Worm (Caenorhabditis elegans) whole organism, midembryonic: ENCODE measurements around the gene Y43F8B.18.

Source experiments
- T22C8.4 ChIP-seq: fragments of 200-800 bp; sonication (Bioruptor generic); IDR thresholded peaks from 2 replicates; pipeline ENCODE4 v1.3.6; 2022; ENCODE audit warnings: missing genetic modification characterization, missing compliant biosample characterization
- cog-1 ChIP-seq: sonication (generic microtip); optimal IDR thresholded peaks from 2 replicates; lab custom pipeline; 2016; ENCODE audit warnings: missing genetic modification characterization, missing compliant biosample characterization
- flt-1 ChIP-seq: fragments of 200-800 bp; sonication (Bioruptor generic); IDR thresholded peaks from 2 replicates; pipeline ENCODE4 v1.3.6; 2022; ENCODE audit warnings: missing genetic modification characterization, missing compliant biosample characterization
- klf-2 ChIP-seq: fragments of 200-800 bp; sonication (Bioruptor generic); conservative IDR thresholded peaks from 2 replicates; pipeline ENCODE4 v1.3.6; 2022; ENCODE audit warnings: missing genetic modification reagents, missing genetic modification characterization, missing compliant biosample characterization
- med-1 ChIP-seq: sonication (generic microtip); optimal IDR thresholded peaks from 2 replicates; lab custom pipeline; 2017; ENCODE audit warnings: missing genetic modification characterization, mild to moderate bottlenecking, missing compliant biosample characterization, antibody characterized with exemption, missing genetic modification reagents; ENCODE audit not compliant: insufficient read depth
- ref-1 ChIP-seq: fragments of 200-800 bp; sonication (Bioruptor generic); conservative IDR thresholded peaks from 2 replicates; pipeline ENCODE4 v1.3.6; 2022; ENCODE audit warnings: missing genetic modification reagents, missing genetic modification characterization, missing compliant biosample characterization
- tab-1 ChIP-seq: fragments of 200-800 bp; sonication (Bioruptor generic); IDR thresholded peaks from 2 replicates; pipeline ENCODE4 v1.3.6; 2022; ENCODE audit warnings: missing genetic modification characterization, missing compliant biosample characterization
- ztf-23 ChIP-seq: fragments of 200-800 bp; sonication (Bioruptor generic); IDR thresholded peaks from 2 replicates; pipeline ENCODE4 v1.3.6; 2022; ENCODE audit warnings: missing genetic modification reagents, missing genetic modification characterization, missing compliant biosample characterization
- ztf-29 ChIP-seq: fragments of 200-800 bp; sonication (Bioruptor generic); IDR thresholded peaks from 2 replicates; pipeline ENCODE4 v1.3.6; 2022; ENCODE audit warnings: missing genetic modification reagents, missing genetic modification characterization, missing compliant biosample characterization

Y43F8B.18 gene

DNA sequence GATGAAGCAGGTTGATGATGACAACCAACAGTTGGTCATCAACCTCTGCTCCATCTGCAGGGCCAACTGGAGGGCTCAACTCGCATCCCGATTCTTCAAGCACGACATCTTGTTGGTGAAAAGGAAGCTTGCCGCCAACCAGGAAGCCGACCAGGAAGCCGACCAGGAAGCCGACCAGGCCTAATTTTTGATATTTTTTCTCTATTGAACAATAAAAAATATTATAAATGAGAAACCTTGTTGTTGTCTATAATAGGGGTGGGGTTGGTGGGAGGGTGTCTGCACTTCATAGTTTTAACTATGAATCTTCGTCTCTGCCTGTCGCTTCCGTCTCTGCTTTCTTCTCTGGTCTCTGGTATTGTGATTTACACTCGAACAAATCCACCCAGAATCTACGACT lies at the start of gene Y43F8B.18:
Gene Y43F8B.18 (plus strand): TSS at position 301 of the 400 bp plus-strand sequence.
- TF ChIP-seq med-1 (GFP tag; lab: Kevin White, UChicago) (no peak), cog-1 (tag; lab: Kevin White, UChicago) (no peak), ref-1 (GFP tag; lab: Robert Waterston, UW) (no peak)

- TF ChIP-seq cog-1 (tag; lab: Kevin White, UChicago): no peak
- no peak for TF ChIP-seq flt-1 (GFP tag; lab: Robert Waterston, UW)
- TF ChIP-seq ref-1 (GFP tag; lab: Robert Waterston, UW): no peak
- no peak for TF ChIP-seq ztf-29 (GFP tag; lab: Robert Waterston, UW)
- no peak for TF ChIP-seq ztf-23 (GFP tag; lab: Robert Waterston, UW)
- no peak for TF ChIP-seq med-1 (GFP tag; lab: Kevin White, UChicago)
These were observed 49.5 kb upstream of the Y43F8B.18 start, which contains the start of gene C25F9.14 for ce11 chrV:19436307-19436706. Gene C25F9.14, plus strand, starts transcription at chrV:19436484.

DNA sequence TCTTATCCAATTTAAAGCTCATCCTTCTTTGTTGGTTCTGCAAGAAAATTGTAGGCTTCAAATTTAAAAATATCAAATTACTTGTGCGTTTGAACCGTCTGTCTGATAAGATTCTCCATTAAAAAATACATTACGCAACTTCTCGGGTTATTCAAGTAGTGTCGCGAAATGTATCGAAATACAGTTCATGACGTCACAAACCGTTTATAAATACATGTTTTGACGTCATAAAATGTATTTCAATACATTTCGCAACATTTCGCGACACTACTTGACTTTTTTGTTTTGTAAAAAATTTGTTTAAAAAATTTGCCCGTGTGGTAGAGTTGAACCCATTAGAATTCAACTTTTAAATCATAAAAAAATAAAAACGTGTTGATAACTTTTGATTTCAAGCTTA lies 42.2 kb upstream of the Y43F8B.18 start:
- no peak for TF ChIP-seq T22C8.4 (GFP tag; lab: Robert Waterston, UW)

DNA sequence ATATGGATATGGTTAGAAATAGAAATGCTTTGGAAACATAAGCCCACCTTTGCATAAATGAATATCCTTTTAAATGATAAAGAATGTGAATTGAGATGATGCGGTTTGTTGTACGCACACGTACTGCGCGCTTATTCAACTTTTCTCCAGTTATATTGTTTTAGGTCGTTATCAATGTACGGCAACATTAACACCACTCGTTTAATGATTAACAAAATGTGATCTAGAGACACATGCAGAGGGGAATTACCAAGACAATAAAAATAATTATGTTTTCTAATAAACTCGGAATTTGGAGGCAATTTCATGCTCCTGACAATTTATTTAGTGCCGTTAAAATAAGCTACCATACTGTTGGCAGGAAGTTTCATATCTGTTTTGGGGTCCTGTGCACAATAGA lies 40.3 kb upstream of the Y43F8B.18 start, which contains the start of gene M04C3.1:
Gene M04C3.1 (minus strand): TSS at position 164 of the 400 bp plus-strand sequence.
- TF ChIP-seq klf-2 (no peak), T22C8.4 (GFP tag; lab: Robert Waterston, UW) (no peak), tab-1 (GFP tag; lab: Robert Waterston, UW) (no peak), ref-1 (GFP tag; lab: Robert Waterston, UW) (no peak), ztf-23 (GFP tag; lab: Robert Waterston, UW) (no peak), cog-1 (tag; lab: Kevin White, UChicago) (no peak), med-1 (GFP tag; lab: Kevin White, UChicago) (no peak)

- TF ChIP-seq flt-1 (GFP tag; lab: Robert Waterston, UW) (no peak), klf-2 (no peak), med-1 (GFP tag; lab: Kevin White, UChicago) (no peak), T22C8.4 (GFP tag; lab: Robert Waterston, UW) (no peak), ztf-29 (GFP tag; lab: Robert Waterston, UW) (no peak), ztf-23 (GFP tag; lab: Robert Waterston, UW) (no peak), ref-1 (GFP tag; lab: Robert Waterston, UW) (no peak), tab-1 (GFP tag; lab: Robert Waterston, UW) (no peak), cog-1 (tag; lab: Kevin White, UChicago) (no peak)
These were observed 37.0 kb upstream of the Y43F8B.18 start, which contains the start of gene M04C3.2 for ce11 chrV:19448805-19449204. Gene M04C3.2, minus strand, starts transcription at chrV:19448905.

ce11 chrV:19449544-19449943 lies 36.2 kb upstream of the Y43F8B.18 start, which contains the start of gene M04C3.5:
Gene M04C3.5, plus strand, starts transcription at chrV:19449733.
- no peak for TF ChIP-seq klf-2
- no peak for TF ChIP-seq ref-1 (GFP tag; lab: Robert Waterston, UW)
- no peak for TF ChIP-seq med-1 (GFP tag; lab: Kevin White, UChicago)
- TF ChIP-seq T22C8.4 (GFP tag; lab: Robert Waterston, UW): no peak
- TF ChIP-seq tab-1 (GFP tag; lab: Robert Waterston, UW): no peak
- TF ChIP-seq cog-1 (tag; lab: Kevin White, UChicago): no peak
- no peak for TF ChIP-seq ztf-29 (GFP tag; lab: Robert Waterston, UW)
- TF ChIP-seq flt-1 (GFP tag; lab: Robert Waterston, UW): no peak
- no peak for TF ChIP-seq ztf-23 (GFP tag; lab: Robert Waterston, UW)

ce11 chrV:19455650-19456049 lies 30.1 kb upstream of the Y43F8B.18 start, which contains the start of the genes Y43F8B.13 and Y43F8B.14:
Gene Y43F8B.13, plus strand, starts transcription at chrV:19455950.
Gene Y43F8B.14, minus strand, starts transcription at chrV:19455971.
- TF ChIP-seq ztf-29 (GFP tag; lab: Robert Waterston, UW): no peak
- TF ChIP-seq ztf-23 (GFP tag; lab: Robert Waterston, UW): no peak
- TF ChIP-seq flt-1 (GFP tag; lab: Robert Waterston, UW): no peak
- TF ChIP-seq klf-2: no peak

DNA sequence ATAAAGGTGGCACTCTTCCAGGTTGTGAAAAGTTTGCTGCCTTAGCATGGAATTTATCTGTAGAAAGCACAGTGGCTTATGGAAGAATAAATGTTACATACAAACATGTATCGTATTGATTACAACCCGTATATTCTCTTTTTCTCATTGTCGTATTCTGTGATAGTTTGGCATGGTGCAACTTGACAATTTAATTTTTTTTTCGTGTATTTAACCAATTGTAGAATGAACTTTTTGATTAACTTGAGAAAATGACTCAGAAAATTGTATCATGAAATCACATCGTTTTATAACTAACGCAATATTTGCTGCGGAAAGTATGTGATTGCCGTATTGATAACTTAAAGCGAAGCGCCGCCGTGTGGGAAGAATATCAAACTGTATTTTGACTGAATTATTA lies 28.7 kb upstream of the Y43F8B.18 start, which contains the start of gene Y43F8B.24:
Gene Y43F8B.24 (plus strand): TSS at position 301 of the 400 bp plus-strand sequence.
- no peak for TF ChIP-seq tab-1 (GFP tag; lab: Robert Waterston, UW)
- no peak for TF ChIP-seq ref-1 (GFP tag; lab: Robert Waterston, UW)

DNA sequence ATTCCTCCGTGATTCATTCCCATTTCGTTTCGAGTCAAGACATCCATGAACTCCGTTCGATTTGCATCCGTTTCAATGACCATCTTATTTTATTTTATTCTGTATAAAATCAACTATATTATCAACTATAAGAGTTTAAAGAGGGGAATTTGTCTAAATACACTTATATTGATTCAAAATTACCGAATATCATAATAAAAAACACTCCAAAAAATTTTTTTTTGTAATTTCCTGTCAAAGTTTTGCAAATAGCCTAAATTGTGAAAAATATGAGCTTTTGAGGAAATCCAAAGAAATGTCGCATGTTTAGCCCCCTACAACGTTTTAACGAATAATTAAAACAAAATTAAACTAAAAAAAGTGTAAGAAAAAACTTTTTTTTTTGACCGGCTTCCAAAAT lies 23.8 kb upstream of the Y43F8B.18 start, which contains the start of gene Y43F8B.15:
Gene Y43F8B.15 (minus strand): TSS at position 101 of the 400 bp plus-strand sequence.
- TF ChIP-seq ztf-29 (GFP tag; lab: Robert Waterston, UW) (no peak), klf-2 (no peak), ztf-23 (GFP tag; lab: Robert Waterston, UW) (no peak), tab-1 (GFP tag; lab: Robert Waterston, UW) (no peak), T22C8.4 (GFP tag; lab: Robert Waterston, UW) (no peak), flt-1 (GFP tag; lab: Robert Waterston, UW) (no peak), ref-1 (GFP tag; lab: Robert Waterston, UW) (no peak), med-1 (GFP tag; lab: Kevin White, UChicago) (no peak), cog-1 (tag; lab: Kevin White, UChicago) (no peak)

- TF ChIP-seq cog-1 (tag; lab: Kevin White, UChicago) (no peak), tab-1 (GFP tag; lab: Robert Waterston, UW) (no peak), klf-2 (no peak), ref-1 (GFP tag; lab: Robert Waterston, UW) (no peak), ztf-29 (GFP tag; lab: Robert Waterston, UW) (no peak), med-1 (GFP tag; lab: Kevin White, UChicago) (no peak), T22C8.4 (GFP tag; lab: Robert Waterston, UW) (no peak), ztf-23 (GFP tag; lab: Robert Waterston, UW) (no peak), flt-1 (GFP tag; lab: Robert Waterston, UW) (no peak)
These were observed 23.2 kb upstream of the Y43F8B.18 start, which contains the start of gene Y43F8B.25 for ce11 chrV:19462612-19463011. Gene Y43F8B.25, plus strand, starts transcription at chrV:19462912.
